Worm (Caenorhabditis elegans) whole organism, young adult: Measurements from ENCODE around the gene T11G6.3.

Source experiments
- B0019.2 ChIP-seq: fragments of 200-800 bp; sonication (Bioruptor generic); conservative IDR thresholded peaks from 2 replicates; pipeline ENCODE4 v1.3.6; 2022; ENCODE audit warnings: missing genetic modification reagents, missing genetic modification characterization, missing compliant biosample characterization
- C06A6.2 ChIP-seq: fragments of 200-800 bp; sonication (Bioruptor generic); conservative IDR thresholded peaks from 2 replicates; pipeline ENCODE4 v1.3.6; 2022; ENCODE audit warnings: missing genetic modification characterization, missing compliant biosample characterization
- F23B12.7 ChIP-seq: sonication (generic microtip); optimal IDR thresholded peaks from 2 replicates; lab custom pipeline; 2017; ENCODE audit warnings: missing genetic modification characterization, mild to moderate bottlenecking, missing compliant biosample characterization, antibody characterized with exemption, moderate library complexity; ENCODE audit not compliant: insufficient read depth
- F33H1.4 ChIP-seq: fragments of 200-800 bp; sonication (Bioruptor generic); IDR thresholded peaks from 2 replicates; pipeline ENCODE4 v1.3.6; 2022; ENCODE audit warnings: missing genetic modification reagents, missing genetic modification characterization, missing compliant biosample characterization
- F49E8.2 ChIP-seq: sonication (generic microtip); optimal IDR thresholded peaks from 3 replicates; lab custom pipeline; 2017; ENCODE audit warnings: missing genetic modification characterization, mild to moderate bottlenecking, missing compliant biosample characterization, antibody characterized with exemption, moderate library complexity; ENCODE audit not compliant: insufficient read depth
- K11D2.4 ChIP-seq: fragments of 200-800 bp; sonication (Bioruptor generic); IDR thresholded peaks from 2 replicates; pipeline ENCODE4 v1.3.6; 2022; ENCODE audit warnings: missing genetic modification reagents, missing genetic modification characterization, missing compliant biosample characterization
- Y53F4B.3 ChIP-seq: fragments of 200-800 bp; sonication (Bioruptor generic); IDR thresholded peaks from 2 replicates; pipeline ENCODE4 v1.3.6; 2022; ENCODE audit warnings: missing genetic modification reagents, missing genetic modification characterization, missing compliant biosample characterization
- Y67H2A.10 ChIP-seq: fragments of 200-800 bp; sonication (Bioruptor generic); conservative IDR thresholded peaks from 2 replicates; pipeline ENCODE4 v1.3.6; 2022; ENCODE audit warnings: missing genetic modification reagents, missing genetic modification characterization, missing compliant biosample characterization
- ZK185.1 ChIP-seq: sonication (generic microtip); optimal IDR thresholded peaks from 2 replicates; lab custom pipeline; 2016; ENCODE audit warnings: mild to moderate bottlenecking, missing genetic modification characterization, missing compliant biosample characterization; ENCODE audit not compliant: poor library complexity, severe bottlenecking
- akir-1 ChIP-seq: fragments of 200-800 bp; sonication (Bioruptor generic); optimal IDR thresholded peaks from 2 replicates; lab custom pipeline; 2018; ENCODE audit warnings: mild to moderate bottlenecking, missing genetic modification characterization, moderate library complexity, missing compliant biosample characterization
- ama-1 ChIP-seq, 3 experiments: fragments of 150-350 bp in 1 of 3; sonication (generic microtip) in 2 of 3; optimal IDR thresholded peaks; 2 replicates each; lab custom pipeline; 2014 to 2018; ENCODE audit warnings: missing biosample characterization in 2 of 3, missing genetic modification characterization in 2 of 3, missing genetic modification reagents in 2 of 3
- attf-3 ChIP-seq: fragments of 200-800 bp; sonication (Bioruptor generic); conservative IDR thresholded peaks from 2 replicates; pipeline ENCODE4 v1.3.6; 2022; ENCODE audit warnings: missing genetic modification reagents, missing genetic modification characterization, missing compliant biosample characterization
- attf-6 ChIP-seq: fragments of 200-800 bp; sonication (Bioruptor generic); IDR thresholded peaks from 2 replicates; pipeline ENCODE4 v1.3.6; 2022; ENCODE audit warnings: missing genetic modification reagents, missing genetic modification characterization, missing compliant biosample characterization
- bed-1 ChIP-seq: fragments of 200-800 bp; sonication (Bioruptor generic); IDR thresholded peaks from 2 replicates; pipeline ENCODE4 v1.3.6; 2022; ENCODE audit warnings: missing genetic modification reagents, missing genetic modification characterization, missing compliant biosample characterization
- ccch-3 ChIP-seq: fragments of 200-800 bp; sonication (Bioruptor generic); optimal IDR thresholded peaks from 2 replicates; lab custom pipeline; 2018; ENCODE audit warnings: mild to moderate bottlenecking, missing genetic modification characterization, missing compliant biosample characterization
- cebp-2 ChIP-seq: fragments of 200-800 bp; sonication (Bioruptor generic); IDR thresholded peaks from 2 replicates; pipeline ENCODE4 v1.3.6; 2022; ENCODE audit warnings: missing genetic modification characterization, missing compliant biosample characterization
- dpl-1 ChIP-seq: fragments of 150-350 bp; optimal IDR thresholded peaks from 2 replicates; lab custom pipeline; 2014; ENCODE audit warnings: missing biosample characterization, missing genetic modification reagents, missing genetic modification characterization
- ekl-4 ChIP-seq: fragments of 200-800 bp; sonication (Bioruptor generic); IDR thresholded peaks from 2 replicates; pipeline ENCODE4 v1.3.6; 2022; ENCODE audit warnings: missing genetic modification reagents, missing genetic modification characterization, missing compliant biosample characterization
- ets-4 ChIP-seq: fragments of 200-800 bp; sonication (Bioruptor generic); optimal IDR thresholded peaks from 2 replicates; lab custom pipeline; 2018; ENCODE audit warnings: mild to moderate bottlenecking, missing genetic modification characterization, missing compliant biosample characterization
- gei-17 ChIP-seq: fragments of 200-800 bp; sonication (Bioruptor generic); optimal IDR thresholded peaks from 2 replicates; lab custom pipeline; 2018; ENCODE audit warnings: mild to moderate bottlenecking, missing genetic modification characterization, missing compliant biosample characterization
- hlh-26 ChIP-seq: fragments of 200-800 bp; sonication (Bioruptor generic); conservative IDR thresholded peaks from 2 replicates; pipeline ENCODE4 v1.3.6; 2022; ENCODE audit warnings: missing genetic modification reagents, missing genetic modification characterization, missing compliant biosample characterization
- hmg-1.2 ChIP-seq: fragments of 200-800 bp; sonication (Bioruptor generic); IDR thresholded peaks from 2 replicates; pipeline ENCODE4 v1.3.6; 2022; ENCODE audit warnings: missing genetic modification reagents, missing genetic modification characterization, missing compliant biosample characterization
- hrde-1 ChIP-seq: sonication (generic microtip); optimal IDR thresholded peaks from 2 replicates; lab custom pipeline; 2016; ENCODE audit warnings: missing genetic modification characterization, mild to moderate bottlenecking, missing compliant biosample characterization, moderate library complexity, missing genotype, missing genetic modification reagents, borderline replicate concordance
- madf-10 ChIP-seq: sonication (generic microtip); optimal IDR thresholded peaks from 2 replicates; lab custom pipeline; 2016; ENCODE audit warnings: mild to moderate bottlenecking, missing genetic modification characterization, missing compliant biosample characterization
- nfya-2 ChIP-seq: fragments of 200-800 bp; sonication (Bioruptor generic); IDR thresholded peaks from 2 replicates; pipeline ENCODE4 v1.3.6; 2022; ENCODE audit warnings: missing genetic modification reagents, missing genetic modification characterization, missing compliant biosample characterization
- nfyb-1 ChIP-seq: fragments of 200-800 bp; sonication (Bioruptor generic); IDR thresholded peaks from 2 replicates; pipeline ENCODE4 v1.3.6; 2022; ENCODE audit warnings: missing genetic modification reagents, missing genetic modification characterization, missing compliant biosample characterization
- nhr-120 ChIP-seq: fragments of 200-800 bp; sonication (Bioruptor generic); IDR thresholded peaks from 2 replicates; pipeline ENCODE4 v1.3.6; 2022; ENCODE audit warnings: missing genetic modification characterization, missing compliant biosample characterization
- nhr-179 ChIP-seq: sonication (generic microtip); optimal IDR thresholded peaks from 2 replicates; lab custom pipeline; 2016; ENCODE audit warnings: mild to moderate bottlenecking, missing genetic modification characterization, missing compliant biosample characterization
- pbrm-1 ChIP-seq: fragments of 200-800 bp; sonication (Bioruptor generic); IDR thresholded peaks from 2 replicates; pipeline ENCODE4 v1.3.6; 2022; ENCODE audit warnings: missing genetic modification reagents, missing genetic modification characterization, missing compliant biosample characterization
- pha-4 ChIP-seq: fragments of 150-350 bp; sonication (generic microtip); optimal IDR thresholded peaks from 2 replicates; lab custom pipeline; 2014; ENCODE audit warnings: missing biosample characterization, missing genetic modification reagents, missing genetic modification characterization
- sptf-2 ChIP-seq: fragments of 200-800 bp; sonication (Bioruptor generic); optimal IDR thresholded peaks from 2 replicates; lab custom pipeline; 2018; ENCODE audit warnings: mild to moderate bottlenecking, missing genetic modification characterization, missing compliant biosample characterization
- unc-130 ChIP-seq: sonication (generic microtip); optimal IDR thresholded peaks from 2 replicates; lab custom pipeline; 2016; ENCODE audit warnings: missing genetic modification reagents, missing genetic modification characterization, missing compliant biosample characterization
- ztf-22 ChIP-seq: fragments of 200-800 bp; sonication (Bioruptor generic); optimal IDR thresholded peaks from 2 replicates; lab custom pipeline; 2018; ENCODE audit warnings: mild to moderate bottlenecking, missing genetic modification characterization, moderate library complexity, missing compliant biosample characterization

T11G6.3 gene

ce11 chrIV:10855946-10856345 lies 909 bp upstream of the T11G6.3 start:
- TF ChIP-seq C06A6.2 (GFP tag; lab: Robert Waterston, UW) (no peak), nfyb-1 (peak; percentile 54; the same call in 1 of the 2 replicates)

- no peak for TF ChIP-seq gei-17 (GFP tag; lab: Kevin White, UChicago)
- TF ChIP-seq dpl-1 (GFP tag; lab: Kevin White, UChicago), result no peak
- TF ChIP-seq unc-130 (GFP tag; lab: Kevin White, UChicago), result no peak
- TF ChIP-seq pha-4 (tag; lab: Kevin White, UChicago), result no peak
- no peak for TF ChIP-seq bed-1 (GFP tag; lab: Robert Waterston, UW)
These were observed 995 bp downstream of the T11G6.3 start for ce11 chrIV:10854042-10854441.

ce11 chrIV:10852403-10852802 lies 2.6 kb downstream of the T11G6.3 start:
- no peak for TF ChIP-seq cebp-2 (GFP tag; lab: Robert Waterston, UW)
- peak; percentile 25; the same call in 1 of the 2 replicates for TF ChIP-seq hmg-1.2 (GFP tag; lab: Robert Waterston, UW)
- no peak for TF ChIP-seq hrde-1 (tag; lab: Kevin White, UChicago)

ce11 chrIV:10851833-10852232 lies 3.2 kb downstream of the T11G6.3 start, which contains the start of gene T11G6.4:
Gene T11G6.4, minus strand, starts transcription at chrIV:10851933.
- TF ChIP-seq F33H1.4 (GFP tag; lab: Robert Waterston, UW), result no peak
- no peak for TF ChIP-seq sptf-2 (GFP tag; lab: Kevin White, UChicago)
- no peak for TF ChIP-seq unc-130 (GFP tag; lab: Kevin White, UChicago)
- TF ChIP-seq Y53F4B.3 (GFP tag; lab: Robert Waterston, UW), result no peak
- TF ChIP-seq F49E8.2 (tag; lab: Kevin White, UChicago), result no peak
- TF ChIP-seq ZK185.1, result no peak
- TF ChIP-seq nhr-120 (GFP tag; lab: Robert Waterston, UW), result no peak
- no peak for TF ChIP-seq madf-10 (tag; lab: Kevin White, UChicago)
- TF ChIP-seq cebp-2 (GFP tag; lab: Robert Waterston, UW), result no peak
- TF ChIP-seq attf-6 (GFP tag; lab: Robert Waterston, UW), result no peak
- no peak for TF ChIP-seq K11D2.4 (GFP tag; lab: Robert Waterston, UW)

ce11 chrIV:10851136-10851535 lies 3.9 kb downstream of the T11G6.3 start:
- TF ChIP-seq ets-4 (GFP tag; lab: Kevin White, UChicago), result no peak
- TF ChIP-seq nfya-2 (GFP tag; lab: Robert Waterston, UW), result no peak
- no peak for TF ChIP-seq hlh-26
- no peak for TF ChIP-seq nhr-120 (GFP tag; lab: Robert Waterston, UW)
- TF ChIP-seq ama-1 (optimal IDR thresholded peaks at IDR 0.05; lab: Kevin White, UChicago), result no peak
- no peak for TF ChIP-seq ama-1 (GFP tag; optimal IDR thresholded peaks at IDR 0.05; lab: Kevin White, UChicago)
- no peak for TF ChIP-seq C06A6.2 (GFP tag; lab: Robert Waterston, UW)
- TF ChIP-seq B0019.2 (GFP tag; lab: Robert Waterston, UW), result no peak
- TF ChIP-seq ztf-22 (GFP tag; lab: Kevin White, UChicago), result no peak
- no peak for TF ChIP-seq attf-3 (GFP tag; lab: Robert Waterston, UW)
- no peak for TF ChIP-seq nhr-179 (tag; lab: Kevin White, UChicago)
- no peak for TF ChIP-seq Y67H2A.10 (GFP tag; lab: Robert Waterston, UW)
- no peak for TF ChIP-seq hmg-1.2 (GFP tag; lab: Robert Waterston, UW)
- no peak for TF ChIP-seq akir-1 (GFP tag; lab: Kevin White, UChicago)
- TF ChIP-seq Y53F4B.3 (GFP tag; lab: Robert Waterston, UW), result no peak
- TF ChIP-seq ccch-3 (GFP tag; lab: Kevin White, UChicago), result no peak
- TF ChIP-seq nfyb-1, result no peak
- no peak for TF ChIP-seq pbrm-1
- TF ChIP-seq gei-17 (GFP tag; lab: Kevin White, UChicago), result no peak
- TF ChIP-seq ekl-4, result no peak
- no peak for TF ChIP-seq F23B12.7 (tag; lab: Kevin White, UChicago)
